Worm (Caenorhabditis elegans): ENCODE results near the gene W02D7.4.

W02D7.4 gene

DNA sequence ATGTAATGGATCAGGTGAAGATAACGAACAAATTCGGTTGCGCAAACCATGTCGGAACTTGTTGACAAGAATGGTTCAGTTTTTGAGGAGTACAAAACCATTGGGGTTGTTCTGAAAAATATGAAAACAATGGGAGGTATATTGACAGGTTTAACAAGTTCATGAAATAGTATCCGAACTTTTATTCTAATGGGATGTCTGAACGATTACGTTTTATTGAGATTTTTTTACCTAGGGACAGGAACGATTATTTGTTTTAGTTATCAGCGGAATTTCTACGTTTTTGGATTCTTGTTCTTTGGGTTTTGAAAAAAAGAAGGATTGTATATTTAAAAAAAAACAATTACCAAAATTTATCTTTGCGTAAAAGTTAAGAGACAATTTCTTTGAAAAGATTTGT is 16.6 kb downstream of the W02D7.4 start, which contains the start of gene str-135:
Gene str-135, minus strand, starts transcription at position 101 of the 400 bp plus-strand sequence.
- TF ChIP-seq D2030.7 (GFP tag; IDR thresholded peaks at IDR 0.05), result no peak
- no peak for TF ChIP-seq him-1 (tag; optimal IDR thresholded peaks at IDR 0.05)
- TF ChIP-seq xnd-1 (tag; optimal IDR thresholded peaks at IDR 0.05), result no peak
- no peak for TF ChIP-seq nhr-80 (tag; optimal IDR thresholded peaks at IDR 0.05)
- TF ChIP-seq ZK185.1 (tag; optimal IDR thresholded peaks at IDR 0.05; ENCODE audit: poor library complexity, severe bottlenecking), result no peak
- no peak for TF ChIP-seq F37B4.10 (GFP tag; IDR thresholded peaks at IDR 0.05)
- TF ChIP-seq zim-3 (tag; optimal IDR thresholded peaks at IDR 0.05), result no peak
- no peak for TF ChIP-seq madf-10 (tag; optimal IDR thresholded peaks at IDR 0.05)
- no peak for TF ChIP-seq pha-4 (tag; optimal IDR thresholded peaks at IDR 0.05)
- TF ChIP-seq bed-2 (GFP tag; IDR thresholded peaks at IDR 0.05), result no peak
- no peak for TF ChIP-seq F55B11.4 (tag; optimal IDR thresholded peaks at IDR 0.05; ENCODE audit: borderline replicate concordance, insufficient read depth)
- no peak for TF ChIP-seq ztf-26 (tag; optimal IDR thresholded peaks at IDR 0.05)
- no peak for TF ChIP-seq attf-6 (GFP tag; IDR thresholded peaks at IDR 0.05)
- TF ChIP-seq ztf-3 (GFP tag; optimal IDR thresholded peaks at IDR 0.05), result no peak
- no peak for TF ChIP-seq sdz-38 (tag; optimal IDR thresholded peaks at IDR 0.05)
- TF ChIP-seq F49E8.2 (tag; optimal IDR thresholded peaks at IDR 0.05; ENCODE audit: insufficient read depth), result no peak
- TF ChIP-seq tbp1 (GFP tag; optimal IDR thresholded peaks at IDR 0.05), result no peak
- TF ChIP-seq madf-8 (GFP tag; conservative IDR thresholded peaks at IDR 0.05), result no peak

DNA sequence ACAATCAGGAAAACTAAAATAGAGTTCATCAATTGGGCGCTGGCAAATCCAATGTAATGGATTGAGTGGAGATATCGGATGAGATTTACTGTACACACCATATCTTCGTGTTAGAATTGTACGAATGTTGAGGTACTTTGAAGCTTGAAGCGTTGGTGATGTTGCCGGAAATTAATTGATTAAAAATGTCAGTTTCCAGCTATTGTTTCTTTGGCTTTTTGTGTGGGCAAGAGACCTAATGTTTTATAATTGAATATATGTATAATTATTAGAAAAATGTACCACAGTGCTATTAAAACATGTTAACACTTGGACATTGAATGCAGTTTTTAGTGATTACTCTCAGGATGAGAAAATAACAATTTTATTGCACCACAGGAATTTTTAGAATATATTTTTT is 18.6 kb downstream of the W02D7.4 start, which contains the start of gene str-136:
Gene str-136, minus strand, starts transcription at position 101 of the 400 bp plus-strand sequence.
- TF ChIP-seq ceh-100 (GFP tag; IDR thresholded peaks at IDR 0.05) (no peak), snpc-1.1 (tag; optimal IDR thresholded peaks at IDR 0.05; ENCODE audit: insufficient read depth) (no peak), pbrm-1 (GFP tag; IDR thresholded peaks at IDR 0.05) (no peak), fkh-3 (tag; optimal IDR thresholded peaks at IDR 0.05) (no peak), nhr-179 (tag; optimal IDR thresholded peaks at IDR 0.05) (no peak), snpc-3.4 (tag; optimal IDR thresholded peaks at IDR 0.05) (no peak), ekl-4 (GFP tag; IDR thresholded peaks at IDR 0.05) (no peak)

DNA sequence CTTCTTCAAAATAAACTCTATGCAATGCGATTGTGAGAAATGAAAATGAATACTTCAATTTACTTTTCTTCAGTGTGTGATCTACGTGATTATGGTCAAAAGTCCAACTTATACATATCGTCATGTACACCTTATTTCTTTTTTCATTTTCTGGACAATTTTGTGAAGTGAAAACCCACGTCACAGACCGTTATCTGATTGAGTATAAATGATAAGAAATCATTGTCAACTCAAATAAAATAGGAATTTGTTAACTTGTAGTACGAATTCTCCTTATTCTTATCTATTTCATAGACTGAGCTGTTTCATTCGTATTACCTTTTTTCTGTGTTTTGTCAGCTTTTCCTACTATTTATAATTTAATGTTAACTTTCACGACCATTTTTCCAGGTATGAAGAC is 25.4 kb downstream of the W02D7.4 start, which contains the start of gene asp-5:
Gene asp-5, plus strand, starts transcription at position 391 of the 400 bp plus-strand sequence.
- TF ChIP-seq sea-2 (GFP tag; IDR thresholded peaks at IDR 0.05) (no peak), nhr-80 (tag; optimal IDR thresholded peaks at IDR 0.05) (peak; percentile 59), nhr-120 (GFP tag; IDR thresholded peaks at IDR 0.05) (no peak)

DNA sequence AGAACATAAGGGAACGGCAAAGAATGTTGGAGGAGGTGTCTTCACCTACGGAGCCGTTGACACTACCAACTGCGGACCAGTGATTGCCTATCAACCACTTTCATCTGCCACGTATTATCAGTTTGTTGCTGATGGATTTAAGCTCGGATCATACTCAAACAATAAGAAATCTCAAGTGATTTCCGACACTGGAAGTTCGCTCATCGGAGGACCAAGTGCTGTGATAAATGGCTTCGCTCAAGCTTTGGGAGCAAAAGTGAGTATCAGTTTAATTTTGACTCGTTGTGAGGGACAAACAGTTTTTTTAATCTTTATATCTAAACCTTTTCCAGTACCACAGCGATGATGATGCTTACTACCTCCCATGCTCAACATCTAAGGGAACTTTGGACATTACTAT is 26.0 kb downstream of the W02D7.4 start:
- TF ChIP-seq hmg-20 (GFP tag; IDR thresholded peaks at IDR 0.05), result no peak
- TF ChIP-seq sdz-38 (tag; optimal IDR thresholded peaks at IDR 0.05), result no peak
- no peak for TF ChIP-seq ceh-27 (GFP tag; optimal IDR thresholded peaks at IDR 0.05)
- no peak for TF ChIP-seq F37B4.10 (GFP tag; IDR thresholded peaks at IDR 0.05)
- no peak for TF ChIP-seq snpc-4 (GFP tag; optimal IDR thresholded peaks at IDR 0.05)
- no peak for TF ChIP-seq snpc-4 (tag; optimal IDR thresholded peaks at IDR 0.05)
- no peak for TF ChIP-seq C17E4.6 (GFP tag; IDR thresholded peaks at IDR 0.05)
- no peak for TF ChIP-seq attf-5 (GFP tag; optimal IDR thresholded peaks at IDR 0.05)
- no peak for TF ChIP-seq ztf-22 (GFP tag; optimal IDR thresholded peaks at IDR 0.05)
- no peak for TF ChIP-seq lin-54 (GFP tag; optimal IDR thresholded peaks at IDR 0.05)

All from whole organism, young adult.